Worm (Caenorhabditis elegans) whole organism, L4 larva: Measurements from ENCODE around the gene Y17G7B.21.

Source experiments
- D1046.2 ChIP-seq: fragments of 200-800 bp; sonication (Bioruptor generic); IDR thresholded peaks from 2 replicates; pipeline ENCODE4 v1.3.6; 2022; ENCODE audit warnings: missing genetic modification characterization, missing compliant biosample characterization
- F37D6.2 ChIP-seq: sonication (generic microtip); optimal IDR thresholded peaks from 2 replicates; lab custom pipeline; 2016; ENCODE audit warnings: mild to moderate bottlenecking, missing genetic modification characterization, missing compliant biosample characterization
- T20F7.1 ChIP-seq: fragments of 200-800 bp; sonication (Bioruptor generic); optimal IDR thresholded peaks from 2 replicates; lab custom pipeline; 2018; ENCODE audit warnings: mild to moderate bottlenecking, missing genetic modification characterization, missing compliant biosample characterization
- T26A8.4 ChIP-seq: fragments of 200-800 bp; sonication (Bioruptor generic); IDR thresholded peaks from 2 replicates; pipeline ENCODE4 v1.3.6; 2022; ENCODE audit warnings: missing genetic modification characterization, missing compliant biosample characterization
- Y75B8A.6 ChIP-seq: fragments of 200-800 bp; sonication (Bioruptor generic); IDR thresholded peaks from 2 replicates; pipeline ENCODE4 v1.3.6; 2022; ENCODE audit warnings: missing genetic modification reagents, missing genetic modification characterization, missing compliant biosample characterization
- aha-1 ChIP-seq: fragments of 150-350 bp; peaks from one replicate; lab custom pipeline; 2014; ENCODE audit warnings: missing biosample characterization, missing genetic modification characterization
- ama-1 ChIP-seq: fragments of 150-350 bp; optimal IDR thresholded peaks from 2 replicates; lab custom pipeline; 2014; ENCODE audit warnings: inconsistent platforms, mixed read lengths
- arid-1 ChIP-seq: fragments of 200-800 bp; sonication (Bioruptor generic); conservative IDR thresholded peaks from 2 replicates; pipeline ENCODE4 v1.3.6; 2022; ENCODE audit warnings: missing genetic modification reagents, missing genetic modification characterization, missing compliant biosample characterization
- ceh-28 ChIP-seq: fragments of 150-350 bp; optimal IDR thresholded peaks from 2 replicates; lab custom pipeline; 2014; ENCODE audit warnings: missing biosample characterization, missing genetic modification reagents, missing genetic modification characterization
- ceh-32 ChIP-seq: sonication (generic microtip); optimal IDR thresholded peaks from 2 replicates; lab custom pipeline; 2016; ENCODE audit warnings: mild to moderate bottlenecking, missing genetic modification characterization, missing compliant biosample characterization; ENCODE audit not compliant: poor library complexity
- ceh-62 ChIP-seq: sonication (generic microtip); optimal IDR thresholded peaks from 2 replicates; lab custom pipeline; 2017; ENCODE audit warnings: missing biosample characterization, missing genetic modification characterization
- daf-16 ChIP-seq, 3 experiments: sonication (generic microtip); optimal IDR thresholded peaks; 2 replicates each; lab custom pipeline; 2016 to 2017; ENCODE audit warnings: missing genetic modification characterization in 3 of 3, missing genetic modification reagents in 3 of 3, mild to moderate bottlenecking in 2 of 3, missing compliant biosample characterization in 2 of 3, missing biosample characterization in 1 of 3, moderate library complexity in 1 of 3
- dmd-9 ChIP-seq: fragments of 200-800 bp; sonication (Bioruptor generic); IDR thresholded peaks from 2 replicates; pipeline ENCODE4 v1.3.6; 2022; ENCODE audit warnings: missing genetic modification reagents, missing genetic modification characterization, missing compliant biosample characterization
- duxl-1 ChIP-seq: sonication (generic microtip); optimal IDR thresholded peaks from 2 replicates; lab custom pipeline; 2016; ENCODE audit warnings: mild to moderate bottlenecking, missing genetic modification characterization, moderate library complexity, missing compliant biosample characterization; ENCODE audit not compliant: poor library complexity
- egl-27 ChIP-seq: sonication (generic microtip); optimal IDR thresholded peaks from 3 replicates; lab custom pipeline; 2017; ENCODE audit warnings: missing biosample characterization, missing genetic modification reagents, missing genetic modification characterization
- fkh-10 ChIP-seq: fragments of 150-350 bp; optimal IDR thresholded peaks from 2 replicates; lab custom pipeline; 2014; ENCODE audit warnings: missing biosample characterization, missing genetic modification reagents, missing genetic modification characterization
- gei-8 ChIP-seq: fragments of 200-800 bp; sonication (Bioruptor generic); optimal IDR thresholded peaks from 2 replicates; lab custom pipeline; 2018; ENCODE audit warnings: mild to moderate bottlenecking, missing genetic modification characterization, missing compliant biosample characterization
- hif-1 ChIP-seq, 2 experiments: sonication (generic microtip); optimal IDR thresholded peaks; 2 replicates each; lab custom pipeline; 2016 to 2017; ENCODE audit warnings: missing compliant biosample characterization in 2 of 2, missing genetic modification characterization in 2 of 2, missing genetic modification reagents in 2 of 2, missing genotype in 2 of 2, mild to moderate bottlenecking in 1 of 2
- hlh-11 ChIP-seq: fragments of 200-800 bp; sonication (Bioruptor generic); optimal IDR thresholded peaks from 2 replicates; lab custom pipeline; 2018; ENCODE audit warnings: mild to moderate bottlenecking, missing genetic modification characterization, missing compliant biosample characterization
- hlh-30 ChIP-seq: sonication (generic microtip); optimal IDR thresholded peaks from 2 replicates; lab custom pipeline; 2017; ENCODE audit warnings: antibody characterized with exemption, mild to moderate bottlenecking, missing genetic modification characterization, missing compliant biosample characterization; ENCODE audit not compliant: insufficient read depth
- lin-1 ChIP-seq: fragments of 200-800 bp; sonication (Bioruptor generic); IDR thresholded peaks from 2 replicates; pipeline ENCODE4 v1.3.6; 2022; ENCODE audit warnings: missing genetic modification reagents, missing genetic modification characterization, missing compliant biosample characterization
- lin-13 ChIP-seq: fragments of 150-350 bp; optimal IDR thresholded peaks from 2 replicates; lab custom pipeline; 2014; ENCODE audit warnings: missing biosample characterization, missing genetic modification reagents, missing genetic modification characterization
- lin-15B ChIP-seq: fragments of 150-350 bp; sonication (generic microtip); optimal IDR thresholded peaks from 3 replicates; lab custom pipeline; 2014; ENCODE audit warnings: missing biosample characterization, missing genetic modification characterization
- madf-9 ChIP-seq: fragments of 200-800 bp; sonication (Bioruptor generic); conservative IDR thresholded peaks from 2 replicates; pipeline ENCODE4 v1.3.6; 2022; ENCODE audit warnings: missing genetic modification reagents, missing genetic modification characterization, missing compliant biosample characterization
- mep-1 ChIP-seq: fragments of 150-350 bp; sonication (generic microtip); optimal IDR thresholded peaks from 3 replicates; lab custom pipeline; 2014; ENCODE audit warnings: missing biosample characterization, missing genetic modification characterization
- mxl-3 ChIP-seq: fragments of 200-800 bp; sonication (Bioruptor generic); optimal IDR thresholded peaks from 2 replicates; lab custom pipeline; 2018; ENCODE audit warnings: mild to moderate bottlenecking, missing genetic modification characterization, missing compliant biosample characterization
- nhr-10 ChIP-seq: fragments of 150-350 bp; optimal IDR thresholded peaks from 2 replicates; lab custom pipeline; 2014; ENCODE audit warnings: missing biosample characterization, missing genetic modification characterization
- nhr-102 ChIP-seq: sonication (generic microtip); optimal IDR thresholded peaks from 2 replicates; lab custom pipeline; 2016; ENCODE audit warnings: mild to moderate bottlenecking, missing genetic modification characterization, moderate library complexity, missing compliant biosample characterization
- nhr-11 ChIP-seq: fragments of 150-350 bp; optimal IDR thresholded peaks from 2 replicates; lab custom pipeline; 2014; ENCODE audit warnings: missing biosample characterization, missing genetic modification characterization
- nhr-237 ChIP-seq: sonication (generic microtip); optimal IDR thresholded peaks from 2 replicates; lab custom pipeline; 2017; ENCODE audit warnings: missing biosample characterization, missing genetic modification characterization
- nhr-28 ChIP-seq: fragments of 150-350 bp; optimal IDR thresholded peaks from 2 replicates; lab custom pipeline; 2014; ENCODE audit warnings: missing biosample characterization, missing genetic modification characterization
- nhr-41 ChIP-seq: fragments of 200-800 bp; sonication (Bioruptor generic); IDR thresholded peaks from 2 replicates; pipeline ENCODE4 v1.3.6; 2022; ENCODE audit warnings: missing genetic modification reagents, missing genetic modification characterization, missing compliant biosample characterization
- nhr-48 ChIP-seq: sonication (generic microtip); optimal IDR thresholded peaks from 2 replicates; lab custom pipeline; 2016; ENCODE audit warnings: mild to moderate bottlenecking, missing genetic modification characterization, missing compliant biosample characterization
- saeg-2 ChIP-seq: fragments of 200-800 bp; sonication (Bioruptor generic); IDR thresholded peaks from 2 replicates; pipeline ENCODE4 v1.3.6; 2022; ENCODE audit warnings: missing genetic modification reagents, missing genetic modification characterization, missing compliant biosample characterization
- sdz-12 ChIP-seq: fragments of 200-800 bp; sonication (Bioruptor generic); optimal IDR thresholded peaks from 2 replicates; lab custom pipeline; 2018; ENCODE audit warnings: mild to moderate bottlenecking, missing genetic modification characterization, missing compliant biosample characterization
- spr-1 ChIP-seq: sonication (generic microtip); optimal IDR thresholded peaks from 2 replicates; lab custom pipeline; 2016; ENCODE audit warnings: mild to moderate bottlenecking, missing genetic modification characterization, missing compliant biosample characterization
- spr-3 ChIP-seq: fragments of 200-800 bp; sonication (Bioruptor generic); optimal IDR thresholded peaks from 2 replicates; lab custom pipeline; 2018; ENCODE audit warnings: mild to moderate bottlenecking, missing genetic modification characterization, missing compliant biosample characterization
- unc-130 ChIP-seq: sonication (generic microtip); optimal IDR thresholded peaks from 2 replicates; lab custom pipeline; 2016; ENCODE audit warnings: missing genetic modification reagents, missing genetic modification characterization, missing compliant biosample characterization
- unc-62 ChIP-seq, 3 experiments: fragments of 150-350 bp in 1 of 3; sonication (generic microtip); optimal IDR thresholded peaks in 2 of 3; peaks in 1 of 3; 1 replicate in 1 of 3; 2 replicates in 2 of 3; lab custom pipeline; 2014 to 2017; ENCODE audit warnings: missing biosample characterization in 3 of 3, missing genetic modification characterization in 3 of 3, missing genetic modification reagents in 3 of 3, missing genotype in 1 of 3
- zag-1 ChIP-seq: fragments of 150-350 bp; optimal IDR thresholded peaks from 2 replicates; lab custom pipeline; 2014; ENCODE audit warnings: missing biosample characterization, missing genetic modification characterization
- zfp-3 ChIP-seq: fragments of 200-800 bp; sonication (Bioruptor generic); conservative IDR thresholded peaks from 2 replicates; pipeline ENCODE4 v1.3.6; 2022; ENCODE audit warnings: missing genetic modification reagents, missing genetic modification characterization, missing compliant biosample characterization
- zip-2 ChIP-seq: fragments of 150-350 bp; optimal IDR thresholded peaks from 2 replicates; lab custom pipeline; 2014; ENCODE audit warnings: missing biosample characterization, missing genetic modification characterization

Y17G7B.21 gene

ce11 chrII:11974048-11974995 lies 3.1 kb downstream of the Y17G7B.21 start (continued):
- TF ChIP-seq ceh-32 (no peak), nhr-48 (peak; percentile 34), daf-16 (GFP tag; optimal IDR thresholded peaks at IDR 0.05; lab: Kevin White, UChicago) (peak in 1 of 2 experiments; percentile 24), daf-16 (tag; optimal IDR thresholded peaks at IDR 0.05; lab: Kevin White, UChicago) (peak; percentile 68), sdz-12 (GFP tag; lab: Kevin White, UChicago) (peak; percentile 24), ama-1 (no peak), dmd-9 (no peak), gei-8 (GFP tag; lab: Kevin White, UChicago) (no peak), nhr-102 (peak; percentile 63), D1046.2 (GFP tag; lab: Robert Waterston, UW) (0 out of 2 replicates have a peak, but pooled peaks have one; percentile 68), nhr-41 (GFP tag; lab: Robert Waterston, UW) (no peak), hif-1 (tag; optimal IDR thresholded peaks at IDR 0.05; lab: Kevin White, UChicago) (peak in 1 of 2 experiments; percentile 32), mxl-3 (GFP tag; lab: Kevin White, UChicago) (no peak), F37D6.2 (tag; lab: Kevin White, UChicago) (no peak), saeg-2 (GFP tag; lab: Robert Waterston, UW) (peak; percentile 40; the same call in 1 of the 2 replicates), nhr-11 (tag; lab: Kevin White, UChicago) (no peak), Y75B8A.6 (GFP tag; lab: Robert Waterston, UW) (no peak), hlh-30 (tag; lab: Kevin White, UChicago) (no peak), T26A8.4 (peak; percentile 67), nhr-10 (tag; lab: Kevin White, UChicago) (no peak), T20F7.1 (GFP tag; lab: Kevin White, UChicago) (peak; percentile 25), zfp-3 (GFP tag; lab: Robert Waterston, UW) (no peak), egl-27 (tag; lab: Kevin White, UChicago) (no peak), spr-1 (no peak), duxl-1 (peak; percentile 19), zip-2 (tag; lab: Kevin White, UChicago) (no peak), arid-1 (GFP tag; lab: Robert Waterston, UW) (peak; percentile 62; the same call in 1 of the 2 replicates), lin-1 (no peak), ceh-62 (no peak), nhr-28 (no peak), mep-1 (tag; lab: Kevin White, UChicago) (peak; percentile 51), nhr-237 (no peak), ceh-28 (tag; lab: Kevin White, UChicago) (no peak), lin-13 (peak; percentile 23), spr-3 (GFP tag; lab: Kevin White, UChicago) (no peak), zag-1 (no peak)

ce11 chrII:11973632-11974031 lies 3.8 kb downstream of the Y17G7B.21 start, which contains the start of gene acbp-6:
Gene acbp-6 (minus strand): TSS chrII:11973732.
- TF ChIP-seq daf-16 (GFP tag; optimal IDR thresholded peaks at IDR 0.05; lab: Kevin White, UChicago) (no peak), daf-16 (tag; optimal IDR thresholded peaks at IDR 0.05; lab: Kevin White, UChicago) (no peak), unc-62 (GFP tag; optimal IDR thresholded peaks at IDR 0.05 in 1 of 2; lab: Kevin White, UChicago) (peak in 1 of 2 experiments; percentile 78), unc-62 (tag; optimal IDR thresholded peaks at IDR 0.05; lab: Kevin White, UChicago) (no peak)

DNA sequence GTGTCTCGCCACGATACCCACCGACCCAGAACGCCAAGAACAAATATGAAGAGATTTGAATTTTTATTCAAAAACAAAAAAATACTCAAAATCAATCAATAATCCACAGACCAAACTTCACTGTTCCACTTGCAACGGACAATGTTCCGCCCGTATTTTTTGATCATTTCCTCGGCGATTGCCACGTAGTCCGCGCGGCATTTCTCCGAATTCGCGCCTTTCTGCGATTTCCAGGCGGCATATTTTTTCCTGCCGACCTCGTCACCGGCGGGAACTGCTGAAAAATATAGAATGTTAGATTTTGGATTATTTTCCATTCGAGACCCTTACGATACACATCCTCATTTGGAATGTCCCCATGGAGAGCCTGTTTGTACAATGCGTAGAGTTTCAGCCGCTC lies 5.2 kb downstream of the Y17G7B.21 start:
- TF ChIP-seq fkh-10 (GFP tag; lab: Kevin White, UChicago) (no peak), lin-15B (tag; lab: Kevin White, UChicago) (no peak), hlh-11 (tag; lab: Kevin White, UChicago) (no peak), nhr-11 (tag; lab: Kevin White, UChicago) (no peak), madf-9 (no peak), aha-1 (tag; lab: Kevin White, UChicago) (peak; percentile 40), duxl-1 (no peak), unc-130 (GFP tag; lab: Kevin White, UChicago) (peak; percentile 4)
